Fruit fly (Drosophila melanogaster) whole organism, embryonic: ENCODE measurements around the gene CG12581.
A peak's percentile ranks its signal among the peaks of the same experiment; 100 is the strongest.

Experiments used
- Abd-B ChIP-seq: fragments of 200-800 bp; sonication (Bioruptor generic); optimal IDR thresholded peaks from 2 replicates; lab custom pipeline; 2018; ENCODE audit warnings: missing biosample characterization, mild to moderate bottlenecking, missing genetic modification characterization, moderate library complexity
- Adf1 ChIP-seq: fragments of 200-800 bp; sonication (Bioruptor generic); IDR thresholded peaks from 2 replicates; pipeline ENCODE4 v1.3.6; 2022; ENCODE audit warnings: missing biosample characterization, missing genetic modification characterization
- B-H1 ChIP-seq: fragments of 200-800 bp; sonication (Bioruptor generic); IDR thresholded peaks from 3 replicates; pipeline ENCODE4 v1.3.6; 2022; ENCODE audit warnings: missing biosample characterization, missing genetic modification characterization
- B-H2 ChIP-seq: fragments of 200-800 bp; sonication (Bioruptor generic); optimal IDR thresholded peaks from 2 replicates; lab custom pipeline; 2018; ENCODE audit warnings: missing biosample characterization, mild to moderate bottlenecking, missing genetic modification characterization
- Bdp1 ChIP-seq: fragments of 200-800 bp; sonication (Bioruptor generic); optimal IDR thresholded peaks from 3 replicates; lab custom pipeline; 2016; ENCODE audit warnings: missing biosample characterization, missing genetic modification characterization
- CG10321 ChIP-seq: fragments of 200-800 bp; sonication (Bioruptor generic); IDR thresholded peaks from 2 replicates; pipeline ENCODE4 v1.3.6; 2022; ENCODE audit warnings: missing biosample characterization, missing genetic modification characterization
- CG11085 ChIP-seq: fragments of 200-800 bp; sonication (Bioruptor generic); IDR thresholded peaks from 2 replicates; pipeline ENCODE4 v1.3.6; 2022; ENCODE audit warnings: missing biosample characterization, missing genetic modification characterization
- CG11247 ChIP-seq: fragments of 200-800 bp; sonication (Bioruptor generic); IDR thresholded peaks from 2 replicates; pipeline ENCODE4 v1.3.6; 2022; ENCODE audit warnings: missing biosample characterization, missing genetic modification characterization
- CG11504 ChIP-seq: fragments of 200-800 bp; sonication (Bioruptor generic); optimal IDR thresholded peaks from 3 replicates; lab custom pipeline; 2019; ENCODE audit warnings: missing biosample characterization, mild to moderate bottlenecking, missing genetic modification characterization, moderate library complexity
- CG12769 ChIP-seq: fragments of 200-800 bp; sonication (Bioruptor generic); optimal IDR thresholded peaks from 2 replicates; lab custom pipeline; 2019; ENCODE audit warnings: missing biosample characterization, mild to moderate bottlenecking, missing genetic modification characterization, moderate library complexity
- CG12942 ChIP-seq: fragments of 200-800 bp; sonication (Bioruptor generic); optimal IDR thresholded peaks from 3 replicates; lab custom pipeline; 2016; ENCODE audit warnings: missing biosample characterization, missing genetic modification characterization
- CG17385 ChIP-seq: fragments of 200-800 bp; sonication (Bioruptor generic); optimal IDR thresholded peaks from 3 replicates; lab custom pipeline; 2018; ENCODE audit warnings: missing biosample characterization, mild to moderate bottlenecking, missing genetic modification characterization
- CG17612 ChIP-seq: fragments of 200-800 bp; sonication (Bioruptor generic); IDR thresholded peaks from 2 replicates; pipeline ENCODE4 v1.3.6; 2022; ENCODE audit warnings: missing biosample characterization, missing genetic modification characterization
- CG2678 ChIP-seq: fragments of 200-800 bp; sonication (Bioruptor generic); optimal IDR thresholded peaks from 3 replicates; lab custom pipeline; 2019; ENCODE audit warnings: missing biosample characterization, mild to moderate bottlenecking, missing genetic modification characterization, moderate library complexity
- CG2875 ChIP-seq: fragments of 200-800 bp; sonication (Bioruptor generic); optimal IDR thresholded peaks from 2 replicates; lab custom pipeline; 2017; ENCODE audit warnings: missing biosample characterization, mild to moderate bottlenecking, missing genetic modification characterization, missing genetic modification reagents
- CG31441 ChIP-seq: fragments of 200-800 bp; sonication (Bioruptor generic); IDR thresholded peaks from 2 replicates; pipeline ENCODE4 v1.3.6; 2022; ENCODE audit warnings: missing biosample characterization, missing genetic modification characterization
- CG3995 ChIP-seq: fragments of 200-800 bp; sonication (Bioruptor generic); optimal IDR thresholded peaks from 3 replicates; lab custom pipeline; 2016; ENCODE audit warnings: missing biosample characterization, missing genetic modification characterization
- CG6689 ChIP-seq: fragments of 200-800 bp; sonication (Bioruptor generic); IDR thresholded peaks from 2 replicates; pipeline ENCODE4 v1.3.6; 2022; ENCODE audit warnings: missing biosample characterization, missing genetic modification characterization
- CG6791 ChIP-seq: fragments of 200-800 bp; sonication (Bioruptor generic); IDR thresholded peaks from 3 replicates; pipeline ENCODE4 v1.3.6; 2022; ENCODE audit warnings: missing biosample characterization, missing genetic modification characterization; ENCODE audit not compliant: partially characterized antibody
- CG7745 ChIP-seq: fragments of 200-800 bp; sonication (Bioruptor generic); optimal IDR thresholded peaks from 2 replicates; lab custom pipeline; 2018; ENCODE audit warnings: missing biosample characterization, mild to moderate bottlenecking, missing genetic modification characterization, moderate library complexity
- Camta ChIP-seq: fragments of 200-800 bp; sonication (Bioruptor generic); optimal IDR thresholded peaks from 2 replicates; lab custom pipeline; 2016; ENCODE audit warnings: missing biosample characterization, missing genetic modification characterization
- CoRest ChIP-seq: fragments of 200-800 bp; sonication (Bioruptor generic); optimal IDR thresholded peaks from 3 replicates; lab custom pipeline; 2018; ENCODE audit warnings: missing biosample characterization, mild to moderate bottlenecking, missing genetic modification characterization, moderate library complexity
- CrebB ChIP-seq: fragments of 200-800 bp; sonication (Bioruptor generic); optimal IDR thresholded peaks from 3 replicates; lab custom pipeline; 2018; ENCODE audit warnings: missing biosample characterization, mild to moderate bottlenecking, missing genetic modification characterization
- D19A ChIP-seq: fragments of 200-800 bp; optimal IDR thresholded peaks from 3 replicates; lab custom pipeline; 2019; ENCODE audit warnings: missing biosample characterization, mild to moderate bottlenecking, missing genetic modification characterization, moderate library complexity
- Dfd ChIP-seq, 2 experiments: fragments of >200 bp; optimal IDR thresholded peaks; 2 replicates each; lab custom pipeline; 2017; ENCODE audit warnings: missing biosample characterization in 2 of 2, missing genetic modification characterization in 2 of 2
- Dll ChIP-seq: fragments of 200-800 bp; sonication (Bioruptor generic); IDR thresholded peaks from 4 replicates; pipeline ENCODE4 v1.3.6; 2022; ENCODE audit warnings: missing biosample characterization, missing genetic modification characterization; ENCODE audit not compliant: partially characterized antibody
- Gsc ChIP-seq: fragments of 200-800 bp; sonication (Bioruptor generic); IDR thresholded peaks from 2 replicates; pipeline ENCODE4 v1.3.6; 2022; ENCODE audit warnings: missing biosample characterization, missing genetic modification characterization
- HLH4C ChIP-seq: fragments of 200-800 bp; sonication (Bioruptor generic); IDR thresholded peaks from 3 replicates; pipeline ENCODE4 v1.3.6; 2022; ENCODE audit warnings: missing biosample characterization, missing genetic modification characterization; ENCODE audit not compliant: partially characterized antibody
- Hmr ChIP-seq: fragments of 200-800 bp; sonication (Bioruptor generic); optimal IDR thresholded peaks from 3 replicates; lab custom pipeline; 2017; ENCODE audit warnings: mild to moderate bottlenecking, missing biosample characterization, missing genetic modification reagents, missing genetic modification characterization
- Mes4 ChIP-seq: fragments of 200-800 bp; sonication (Bioruptor generic); optimal IDR thresholded peaks from 2 replicates; lab custom pipeline; 2016; ENCODE audit warnings: missing biosample characterization, missing genetic modification characterization
- Sry-β ChIP-seq: fragments of 200-800 bp; sonication (Bioruptor generic); optimal IDR thresholded peaks from 2 replicates; lab custom pipeline; 2018; ENCODE audit warnings: missing biosample characterization, mild to moderate bottlenecking, missing genetic modification characterization, moderate library complexity
- Xbp1 ChIP-seq: fragments of 200-800 bp; sonication (Bioruptor generic); optimal IDR thresholded peaks from 3 replicates; lab custom pipeline; 2016; ENCODE audit warnings: missing biosample characterization, mild to moderate bottlenecking, missing genetic modification characterization
- btn ChIP-seq: fragments of 200-800 bp; sonication (Bioruptor generic); optimal IDR thresholded peaks from 2 replicates; lab custom pipeline; 2016; ENCODE audit warnings: missing biosample characterization, missing genetic modification characterization
- crp ChIP-seq, 2 experiments: fragments of 200-800 bp; sonication (Bioruptor generic); optimal IDR thresholded peaks; 2 replicates in 1 of 2; 3 replicates in 1 of 2; lab custom pipeline; 2017; ENCODE audit warnings: missing biosample characterization in 2 of 2, missing genetic modification characterization in 2 of 2, mild to moderate bottlenecking in 1 of 2, moderate library complexity in 1 of 2
- exex ChIP-seq: fragments of 200-800 bp; sonication (Bioruptor generic); optimal IDR thresholded peaks from 4 replicates; lab custom pipeline; 2018; ENCODE audit warnings: missing biosample characterization, mild to moderate bottlenecking, missing genetic modification characterization, moderate library complexity
- gsb-n ChIP-seq: fragments of 200-800 bp; sonication (Bioruptor generic); optimal IDR thresholded peaks from 3 replicates; lab custom pipeline; 2018; ENCODE audit warnings: missing biosample characterization, mild to moderate bottlenecking, missing genetic modification characterization
- hb ChIP-seq: fragments of 200-800 bp; sonication (Bioruptor generic); IDR thresholded peaks from 3 replicates; pipeline ENCODE4 v1.3.6; 2022; ENCODE audit warnings: missing biosample characterization, missing genetic modification characterization; ENCODE audit not compliant: partially characterized antibody
- inv ChIP-seq: fragments of 200-800 bp; sonication (Bioruptor generic); IDR thresholded peaks from 2 replicates; pipeline ENCODE4 v1.3.6; 2022; ENCODE audit warnings: missing biosample characterization, missing genetic modification characterization; ENCODE audit not compliant: partially characterized antibody
- pros ChIP-seq: fragments of 200-800 bp; sonication (Bioruptor generic); optimal IDR thresholded peaks from 3 replicates; lab custom pipeline; 2019; ENCODE audit warnings: missing biosample characterization, mild to moderate bottlenecking, missing genetic modification characterization, moderate library complexity
- psq ChIP-seq: fragments of 200-800 bp; sonication (Bioruptor generic); optimal IDR thresholded peaks from 2 replicates; lab custom pipeline; 2017; ENCODE audit warnings: missing biosample characterization, missing genetic modification characterization
- rib ChIP-seq: fragments of 200-800 bp; sonication (Bioruptor generic); IDR thresholded peaks from 2 replicates; pipeline ENCODE4 v1.3.6; 2022; ENCODE audit warnings: missing biosample characterization, missing genetic modification characterization
- ro ChIP-seq: fragments of 200-800 bp; sonication (Bioruptor generic); IDR thresholded peaks from 2 replicates; pipeline ENCODE4 v1.3.6; 2022; ENCODE audit warnings: missing biosample characterization, missing genetic modification characterization
- sc ChIP-seq, 3 experiments: fragments of >200 bp in 2 of 3; fragments of 200-800 bp in 1 of 3; sonication (Bioruptor generic) in 1 of 3; optimal IDR thresholded peaks; 2 replicates in 2 of 3; 3 replicates in 1 of 3; lab custom pipeline; 2017; ENCODE audit warnings: mild to moderate bottlenecking in 1 of 3, missing biosample characterization in 1 of 3, missing genetic modification characterization in 1 of 3, missing genetic modification reagents in 1 of 3
- shn ChIP-seq: fragments of 200-800 bp; sonication (Bioruptor generic); optimal IDR thresholded peaks from 3 replicates; lab custom pipeline; 2016; ENCODE audit warnings: missing biosample characterization, missing genetic modification characterization
- ttk ChIP-seq: fragments of 200-800 bp; sonication (Bioruptor generic); IDR thresholded peaks from 2 replicates; pipeline ENCODE4 v2.1.2; 2022; ENCODE audit warnings: missing biosample characterization, missing genetic modification characterization
- vnd ChIP-seq: fragments of 200-800 bp; sonication (Bioruptor generic); IDR thresholded peaks from 3 replicates; pipeline ENCODE4 v1.3.6; 2022; ENCODE audit warnings: missing biosample characterization, missing genetic modification characterization; ENCODE audit not compliant: partially characterized antibody
- zen2 ChIP-seq: fragments of 200-800 bp; sonication (Bioruptor generic); IDR thresholded peaks from 3 replicates; pipeline ENCODE4 v1.3.6; 2022; ENCODE audit warnings: missing biosample characterization, missing genetic modification characterization; ENCODE audit not compliant: partially characterized antibody
- zfh2 ChIP-seq: fragments of 200-800 bp; sonication (Bioruptor generic); optimal IDR thresholded peaks from 2 replicates; lab custom pipeline; 2016; ENCODE audit warnings: missing biosample characterization, missing genetic modification characterization

CG12581 gene

dm6 chr3R:4229137-4229764 lies 54.8 kb downstream of the CG12581 start, which contains the start of gene DhpD (continued):
- TF ChIP-seq CrebB (tag; lab: Kevin White, UChicago) (no peak), Dll (no peak), B-H2 (GFP tag; lab: Kevin White, UChicago) (peak; percentile 81), hb (GFP tag; lab: Robert Waterston, UW) (peak; percentile 93), CG2875 (GFP tag; lab: Kevin White, UChicago) (no peak), zfh2 (GFP tag; lab: Kevin White, UChicago) (peak; percentile 74), CG31441 (GFP tag; lab: Robert Waterston, UW) (peak; percentile 72), Abd-B (no peak), Adf1 (0 out of 2 replicates have a peak, but pooled peaks have one; percentile 35), exex (tag; lab: Kevin White, UChicago) (no peak), pros (GFP tag; lab: Kevin White, UChicago) (no peak), crp (GFP tag; optimal IDR thresholded peaks at IDR 0.05; lab: Kevin White, UChicago) (peak in 1 of 2 experiments; percentile 78), Mes4 (GFP tag; lab: Kevin White, UChicago) (no peak), CG12769 (peak; percentile 77), Camta (GFP tag; lab: Kevin White, UChicago) (peak; percentile 0), ttk (GFP tag; lab: Robert Waterston, UW) (peak; percentile 68), psq (GFP tag; lab: Kevin White, UChicago) (peak; percentile 18), CG6791 (GFP tag; lab: Robert Waterston, UW) (peak; percentile 88), D19A (tag; lab: Kevin White, UChicago) (peak; percentile 70), btn (GFP tag; lab: Kevin White, UChicago) (no peak), Xbp1 (GFP tag; lab: Kevin White, UChicago) (peak; percentile 68), CG2678 (tag; lab: Kevin White, UChicago) (peak; percentile 87), Dfd (GFP tag; optimal IDR thresholded peaks at IDR 0.05; lab: Kevin White, UChicago) (no peak), CG11504 (no peak), B-H1 (peak; percentile 46), CG11085 (peak; percentile 78), vnd (GFP tag; lab: Robert Waterston, UW) (peak; percentile 83), Sry-β (GFP tag; lab: Kevin White, UChicago) (no peak), rib (GFP tag; lab: Robert Waterston, UW) (no peak), CG17385 (peak; percentile 71), shn (GFP tag; lab: Kevin White, UChicago) (no peak), CG11247 (GFP tag; lab: Robert Waterston, UW) (peak; percentile 73), CG3995 (GFP tag; lab: Kevin White, UChicago) (peak; percentile 94), Gsc (GFP tag; lab: Robert Waterston, UW) (no peak), zen2 (GFP tag; lab: Robert Waterston, UW) (no peak), Bdp1 (GFP tag; lab: Kevin White, UChicago) (no peak), inv (peak; percentile 91), Hmr (GFP tag; lab: Kevin White, UChicago) (peak; percentile 73), CG7745 (tag; lab: Kevin White, UChicago) (no peak), CG6689 (peak; percentile 63), CoRest (tag; lab: Kevin White, UChicago) (peak; percentile 78), sc (optimal IDR thresholded peaks at IDR 0.05; lab: Kevin White, UChicago) (no peak), sc (GFP tag; optimal IDR thresholded peaks at IDR 0.05; lab: Kevin White, UChicago) (no peak), CG17612 (GFP tag; lab: Robert Waterston, UW) (peak; percentile 68; the same call in 1 of the 2 replicates), HLH4C (GFP tag; lab: Robert Waterston, UW) (peak; percentile 93), ro (GFP tag; lab: Robert Waterston, UW) (no peak), CG10321 (GFP tag; lab: Robert Waterston, UW) (no peak), gsb-n (no peak), CG12942 (peak; percentile 61)
